Worm (Caenorhabditis elegans) whole organism, L4 larva: ENCODE data around the gene nas-17.

Experiments used
- F10B5.3 ChIP-seq: sonication (generic microtip); optimal IDR thresholded peaks from 2 replicates; lab custom pipeline; 2016; ENCODE audit warnings: mild to moderate bottlenecking, missing genetic modification characterization, missing compliant biosample characterization
- cey-2 ChIP-seq: sonication (generic microtip); optimal IDR thresholded peaks from 3 replicates; lab custom pipeline; 2017; ENCODE audit warnings: missing genetic modification characterization, mild to moderate bottlenecking, missing compliant biosample characterization, antibody characterized with exemption, borderline replicate concordance; ENCODE audit not compliant: insufficient read depth
- daf-19 ChIP-seq: fragments of 200-800 bp; sonication (Bioruptor generic); conservative IDR thresholded peaks from 2 replicates; pipeline ENCODE4 v1.3.6; 2022; ENCODE audit warnings: missing genetic modification characterization, missing compliant biosample characterization
- snpc-4 ChIP-seq: fragments of 150-350 bp; optimal IDR thresholded peaks from 2 replicates; lab custom pipeline; 2014; ENCODE audit warnings: missing biosample characterization, missing genetic modification characterization

DNA sequence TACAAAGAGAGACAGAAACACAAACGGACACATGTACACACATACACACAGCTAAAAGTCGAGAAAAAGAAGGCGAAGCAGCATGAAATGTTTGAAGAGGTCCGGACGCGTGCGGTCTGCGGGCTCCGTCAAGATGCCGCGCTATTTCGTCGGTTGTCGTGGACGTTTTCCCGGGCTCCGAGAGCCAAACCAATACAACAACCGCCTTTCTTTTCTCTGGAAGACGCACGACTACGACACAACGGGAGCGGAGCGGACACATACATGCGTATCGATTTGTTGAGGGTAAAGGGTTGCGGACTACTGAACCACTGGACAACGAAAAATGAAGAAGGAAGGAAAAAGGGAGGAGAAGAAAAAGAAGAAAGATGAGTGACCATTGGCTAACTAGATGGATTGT, 46.7 kb downstream of the nas-17 start:
- no peak for TF ChIP-seq snpc-4 (tag; lab: Kevin White, UChicago)
- TF ChIP-seq cey-2 = no peak
- no peak for TF ChIP-seq F10B5.3 (tag; lab: Kevin White, UChicago)
- no peak for TF ChIP-seq daf-19 (GFP tag; lab: Robert Waterston, UW)
